Worm (Caenorhabditis elegans): ENCODE measurements around the gene cmk-1.

The cmk-1 gene

ce11 chrIV:1838583-1838982, 14.3 kb downstream of the cmk-1 start:
- TF ChIP-seq hmg-11 (tag; optimal IDR thresholded peaks at IDR 0.05), result peak; percentile 46
- TF ChIP-seq nhr-25 (tag; optimal IDR thresholded peaks at IDR 0.05), result peak; percentile 32
- TF ChIP-seq nfya-1 (tag; optimal IDR thresholded peaks at IDR 0.05; ENCODE audit: insufficient read depth), result peak; percentile 36
- TF ChIP-seq nhr-23 (tag; optimal IDR thresholded peaks at IDR 0.05), result no peak
- no peak for TF ChIP-seq aly-2 (tag; optimal IDR thresholded peaks at IDR 0.05)
- TF ChIP-seq elt-2 (tag; optimal IDR thresholded peaks at IDR 0.05), result peak; percentile 2
- TF ChIP-seq pha-4 (tag; optimal IDR thresholded peaks at IDR 0.05), result peak; percentile 33

DNA sequence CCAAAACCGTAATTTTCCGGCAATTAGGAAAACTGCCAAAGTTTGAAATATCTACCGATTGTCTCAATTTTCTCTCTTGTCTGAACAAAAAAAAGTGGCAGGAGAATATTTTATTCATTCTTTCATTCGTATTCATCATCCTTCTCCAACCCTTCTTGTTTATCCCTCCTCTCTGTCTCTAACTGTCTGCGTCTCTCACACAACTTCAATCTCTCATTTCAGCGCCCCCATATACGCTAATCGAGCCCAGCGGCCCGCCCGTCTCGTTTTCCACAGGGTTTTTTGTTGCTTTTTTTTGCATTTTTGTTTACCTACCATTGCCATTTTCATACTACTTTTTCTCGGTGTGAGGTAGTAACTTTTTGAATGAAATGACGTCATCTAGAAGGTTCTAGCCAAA, 18.0 kb downstream of the cmk-1 start:
- peak; percentile 31 for TF ChIP-seq nfya-1 (tag; optimal IDR thresholded peaks at IDR 0.05; ENCODE audit: insufficient read depth)
- TF ChIP-seq aly-2 (tag; optimal IDR thresholded peaks at IDR 0.05), result no peak
- TF ChIP-seq lin-39 (tag; optimal IDR thresholded peaks at IDR 0.05), result peak; percentile 64
- no peak for TF ChIP-seq pha-4 (tag; optimal IDR thresholded peaks at IDR 0.05)
- peak; percentile 69 for TF ChIP-seq hmg-11 (tag; optimal IDR thresholded peaks at IDR 0.05)
- no peak for TF ChIP-seq jun-1 (tag; optimal IDR thresholded peaks at IDR 0.05)

DNA sequence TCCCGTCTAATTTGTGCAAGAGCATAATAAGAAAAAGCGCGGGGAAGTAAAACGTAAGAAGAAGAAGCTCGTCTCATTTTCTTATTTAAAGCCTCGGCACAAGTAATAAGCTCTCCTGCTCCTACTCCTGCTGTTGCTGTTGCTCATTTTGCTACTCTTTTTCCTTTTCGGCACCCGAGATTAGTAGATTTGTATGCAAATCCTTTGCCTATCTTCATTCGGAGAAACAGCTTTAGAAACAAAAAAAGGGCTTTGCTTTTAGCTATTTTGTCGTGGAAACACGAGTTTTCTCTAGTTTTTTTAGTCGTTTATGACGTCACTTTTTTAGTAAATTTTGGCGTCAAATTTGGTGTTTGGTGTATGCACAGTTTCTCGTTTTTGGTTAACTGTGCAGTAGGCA, 19.3 kb downstream of the cmk-1 start:
- TF ChIP-seq nhr-25 (tag; optimal IDR thresholded peaks at IDR 0.05) (no peak), mml-1 (tag; optimal IDR thresholded peaks at IDR 0.05) (no peak), unc-62 (GFP tag; optimal IDR thresholded peaks at IDR 0.05) (no peak), nhr-67 (tag; optimal IDR thresholded peaks at IDR 0.05) (no peak)

DNA sequence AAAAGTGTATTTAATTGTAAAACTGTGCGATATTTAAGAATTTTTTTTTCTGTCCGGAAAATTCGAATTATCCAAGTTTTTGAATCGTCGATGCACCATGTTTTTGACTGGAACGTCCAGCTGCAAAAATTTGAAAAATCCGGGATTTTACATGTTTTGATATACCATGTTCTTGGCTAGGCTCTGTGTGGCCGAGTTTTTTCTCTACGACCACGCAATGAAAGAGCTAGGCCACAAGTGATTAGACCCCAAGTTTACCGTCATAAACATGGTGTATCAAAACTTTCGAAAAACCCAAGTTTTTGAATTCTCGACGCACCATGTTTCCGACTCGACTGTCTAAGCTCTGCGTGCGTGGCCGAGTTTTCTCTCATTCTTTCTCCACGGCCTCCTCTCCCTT, 20.3 kb downstream of the cmk-1 start:
- no peak for TF ChIP-seq fkh-2 (tag; optimal IDR thresholded peaks at IDR 0.05)
- no peak for TF ChIP-seq zag-1 (tag; optimal IDR thresholded peaks at IDR 0.05)
- TF ChIP-seq eor-1 (tag; optimal IDR thresholded peaks at IDR 0.05), result no peak
- TF ChIP-seq ceh-16 (tag; optimal IDR thresholded peaks at IDR 0.05), result no peak
- TF ChIP-seq fos-1 (tag; optimal IDR thresholded peaks at IDR 0.05), result no peak
- no peak for TF ChIP-seq skn-1 (tag; optimal IDR thresholded peaks at IDR 0.05)
- no peak for TF ChIP-seq nhr-12 (tag; optimal IDR thresholded peaks at IDR 0.05)
- TF ChIP-seq ceh-28 (tag; optimal IDR thresholded peaks at IDR 0.05), result no peak

DNA sequence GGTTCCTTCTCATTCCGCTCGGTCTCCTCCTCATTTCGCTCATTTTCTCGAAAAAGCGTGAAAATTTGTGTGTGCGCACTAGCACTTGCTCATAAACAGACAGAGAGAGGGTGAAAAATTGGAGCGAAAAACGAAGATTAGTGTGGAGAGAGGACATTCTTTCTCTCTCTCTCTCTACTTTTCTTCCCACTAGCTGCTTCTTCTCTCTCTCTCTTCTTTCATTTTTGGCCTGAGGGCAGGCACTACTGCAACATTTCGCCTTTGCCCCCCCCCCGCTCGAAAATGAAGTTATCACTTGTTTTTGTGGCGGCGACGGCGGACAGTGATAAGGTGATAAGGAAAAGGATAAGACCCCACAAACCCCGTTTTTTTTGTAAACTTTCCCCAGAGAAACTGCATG, 20.8 kb downstream of the cmk-1 start:
- TF ChIP-seq nfya-1 (tag; optimal IDR thresholded peaks at IDR 0.05; ENCODE audit: insufficient read depth), result peak; percentile 54
- TF ChIP-seq aly-2 (tag; optimal IDR thresholded peaks at IDR 0.05), result no peak
- TF ChIP-seq nhr-23 (tag; optimal IDR thresholded peaks at IDR 0.05), result no peak
- TF ChIP-seq nhr-237 (tag; optimal IDR thresholded peaks at IDR 0.05), result no peak
- peak; percentile 69 for TF ChIP-seq pqm-1 (tag; optimal IDR thresholded peaks at IDR 0.05)
- TF ChIP-seq pha-4 (tag; optimal IDR thresholded peaks at IDR 0.05), result peak; percentile 32
- peak; percentile 14 for TF ChIP-seq lin-15B (tag; optimal IDR thresholded peaks at IDR 0.05)
- TF ChIP-seq elt-2 (tag; optimal IDR thresholded peaks at IDR 0.05), result peak; percentile 94
- peak; percentile 35 for TF ChIP-seq lin-39 (tag; optimal IDR thresholded peaks at IDR 0.05)

DNA sequence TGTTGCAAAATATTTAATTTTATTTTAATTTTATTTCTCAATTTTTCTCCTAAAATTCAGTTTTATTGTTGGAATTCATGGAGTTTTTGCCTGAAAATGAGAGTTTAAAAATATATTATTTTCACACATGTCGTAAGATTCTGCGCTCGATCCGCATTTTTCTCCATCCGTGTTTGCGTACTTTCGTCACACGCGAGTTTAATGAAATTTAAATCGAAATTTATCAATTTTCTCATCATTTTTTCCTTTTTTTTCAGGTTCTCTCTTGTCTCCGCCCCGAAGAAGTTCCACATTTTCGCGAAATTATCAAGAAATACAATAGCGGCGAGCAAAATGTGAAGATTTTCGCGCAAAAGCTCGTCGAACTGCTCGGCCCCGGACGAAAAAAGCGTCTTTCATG, 22.2 kb downstream of the cmk-1 start:
- no peak for TF ChIP-seq ztf-11 (tag; optimal IDR thresholded peaks at IDR 0.05)
- no peak for TF ChIP-seq ztf-4 (tag; optimal IDR thresholded peaks at IDR 0.05)
- TF ChIP-seq ceh-16 (tag; optimal IDR thresholded peaks at IDR 0.05), result no peak
- no peak for TF ChIP-seq elt-3 (tag; optimal IDR thresholded peaks at IDR 0.05)
- no peak for TF ChIP-seq nhr-77 (tag; optimal IDR thresholded peaks at IDR 0.05)
- no peak for TF ChIP-seq ZK546.5 (tag; optimal IDR thresholded peaks at IDR 0.05)
- no peak for TF ChIP-seq nhr-76 (tag; optimal IDR thresholded peaks at IDR 0.05)
- TF ChIP-seq R02D3.7 (tag; optimal IDR thresholded peaks at IDR 0.05), result no peak
- TF ChIP-seq nhr-23 (tag; optimal IDR thresholded peaks at IDR 0.05), result no peak
- TF ChIP-seq nhr-25 (tag; optimal IDR thresholded peaks at IDR 0.05), result no peak
- no peak for TF ChIP-seq lin-39 (tag; optimal IDR thresholded peaks at IDR 0.05)
- TF ChIP-seq egl-5 (tag; optimal IDR thresholded peaks at IDR 0.05), result no peak
- TF ChIP-seq tbx-2 (tag; optimal IDR thresholded peaks at IDR 0.05), result no peak

Measured in whole organism, L3 larva.